Worm (Caenorhabditis elegans): ENCODE data around the gene W02A2.5.
A peak's percentile ranks its signal among the peaks of the same experiment; 100 is the strongest.

DNA sequence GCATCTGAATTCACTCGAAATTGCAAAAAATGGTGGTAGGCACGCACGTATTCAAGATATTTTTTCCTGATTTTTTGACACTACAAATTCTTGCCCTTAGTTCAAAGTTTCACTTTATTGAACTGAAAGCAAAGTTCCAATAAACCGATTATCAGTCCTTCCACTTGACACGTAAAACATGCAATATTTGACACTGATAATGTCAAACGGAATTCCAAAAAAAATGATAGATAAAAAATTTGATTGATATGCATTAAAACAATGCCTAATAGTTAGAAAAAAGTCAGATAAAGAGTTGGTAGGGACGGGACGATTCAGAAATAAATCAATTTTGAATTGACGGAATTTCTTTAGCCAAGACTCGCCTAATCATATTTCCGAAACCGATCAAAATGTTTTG lies 15.6 kb upstream of the W02A2.5 start:
- no peak for TF ChIP-seq mep-1 (tag; optimal IDR thresholded peaks at IDR 0.05)
- TF ChIP-seq aha-1 (tag; optimal IDR thresholded peaks at IDR 0.05): no peak
- peak; percentile 39 for TF ChIP-seq jun-1 (tag; optimal IDR thresholded peaks at IDR 0.05)
